Fruit fly (Drosophila melanogaster): ENCODE measurements around the gene CG5646.
A peak's percentile ranks its signal among the peaks of the same experiment; 100 is the strongest.

Gene CG5646

dm6 chr3R:27553921-27554320 is 7.2 kb downstream of the CG5646 start (continued):
- no peak for TF ChIP-seq sd (tag; optimal IDR thresholded peaks at IDR 0.05)
- TF ChIP-seq zfh2 (GFP tag; optimal IDR thresholded peaks at IDR 0.05) = no peak
- no peak for TF ChIP-seq cg (GFP tag; optimal IDR thresholded peaks at IDR 0.05)
- no peak for TF ChIP-seq dysf (GFP tag; IDR thresholded peaks at IDR 0.05)
- TF ChIP-seq Elba2 (GFP tag; optimal IDR thresholded peaks at IDR 0.05) = no peak
- peak; percentile 54 for TF ChIP-seq CG9727 (GFP tag; optimal IDR thresholded peaks at IDR 0.05)
- no peak for TF ChIP-seq crc (GFP tag; optimal IDR thresholded peaks at IDR 0.05)
- TF ChIP-seq wor (GFP tag; IDR thresholded peaks at IDR 0.05) = no peak
- no peak for TF ChIP-seq NC2β (GFP tag; optimal IDR thresholded peaks at IDR 0.05)
- 0 out of 3 replicates have a peak, but pooled peaks have one; percentile 48 for TF ChIP-seq gce (GFP tag; IDR thresholded peaks at IDR 0.05)
- TF ChIP-seq CG10654 (GFP tag; optimal IDR thresholded peaks at IDR 0.05) = peak; percentile 20
- TF ChIP-seq CG10959 (GFP tag; IDR thresholded peaks at IDR 0.05) = peak; percentile 61
- TF ChIP-seq CG4282 (GFP tag; optimal IDR thresholded peaks at IDR 0.05) = no peak
- peak; percentile 21; the same call in 1 of the 2 replicates for TF ChIP-seq onecut (GFP tag; IDR thresholded peaks at IDR 0.05)
- TF ChIP-seq zfh1 (GFP tag; IDR thresholded peaks at IDR 0.05) = peak; percentile 68; the same call in 2 of the 3 replicates
- no peak for TF ChIP-seq E2f1 (GFP tag; IDR thresholded peaks at IDR 0.05)
- TF ChIP-seq CG4360 (GFP tag; IDR thresholded peaks at IDR 0.05) = no peak
- no peak; the same call in 1 of the 2 replicates for TF ChIP-seq Atf6 (GFP tag; IDR thresholded peaks at IDR 0.05)
- TF ChIP-seq Hr51 (GFP tag; optimal IDR thresholded peaks at IDR 0.05) = peak in 1 of 2 experiments; percentile 77
- TF ChIP-seq CG2712 (tag; optimal IDR thresholded peaks at IDR 0.05) = peak; percentile 69
- no peak for TF ChIP-seq Jarid2 (GFP tag; optimal IDR thresholded peaks at IDR 0.05)
- no peak for TF ChIP-seq CG1233 (GFP tag; optimal IDR thresholded peaks at IDR 0.05)
- no peak for TF ChIP-seq Atf-2 (GFP tag; optimal IDR thresholded peaks at IDR 0.05)
- no peak for TF ChIP-seq rib (GFP tag; IDR thresholded peaks at IDR 0.05)
- peak; percentile 17 to 44 for TF ChIP-seq chif (GFP tag; optimal IDR thresholded peaks at IDR 0.05)
- TF ChIP-seq run (tag; optimal IDR thresholded peaks at IDR 0.05) = no peak
- no peak for TF ChIP-seq vfl (GFP tag; optimal IDR thresholded peaks at IDR 0.05)
- no peak for TF ChIP-seq CG12744 (GFP tag; optimal IDR thresholded peaks at IDR 0.05)
- no peak for TF ChIP-seq kni (GFP tag; optimal IDR thresholded peaks at IDR 0.05)
- no peak for TF ChIP-seq slp2 (GFP tag; optimal IDR thresholded peaks at IDR 0.05)
- TF ChIP-seq tap (tag; optimal IDR thresholded peaks at IDR 0.05) = peak; percentile 39
- TF ChIP-seq phol (tag; optimal IDR thresholded peaks at IDR 0.05) = peak; percentile 66
- TF ChIP-seq scrt (GFP tag; optimal IDR thresholded peaks at IDR 0.05) = no peak
- no peak for TF ChIP-seq CG14050 (GFP tag; IDR thresholded peaks at IDR 0.05)
- TF ChIP-seq jing (GFP tag; optimal IDR thresholded peaks at IDR 0.05) = peak; percentile 18
- TF ChIP-seq Dll (GFP tag; IDR thresholded peaks at IDR 0.05; ENCODE audit: partially characterized antibody) = no peak
- no peak for TF ChIP-seq prd (optimal IDR thresholded peaks at IDR 0.05)
- peak; percentile 75 for TF ChIP-seq prd (GFP tag; IDR thresholded peaks at IDR 0.05)
- no peak for TF ChIP-seq inv (GFP tag; IDR thresholded peaks at IDR 0.05; ENCODE audit: partially characterized antibody)
- TF ChIP-seq CG34224 (GFP tag; IDR thresholded peaks at IDR 0.05; ENCODE audit: partially characterized antibody) = no peak
- TF ChIP-seq CG10462 (GFP tag; optimal IDR thresholded peaks at IDR 0.05) = no peak
- TF ChIP-seq CG13775 (GFP tag; optimal IDR thresholded peaks at IDR 0.05) = peak; percentile 28
- TF ChIP-seq dmrt11E (tag; optimal IDR thresholded peaks at IDR 0.05) = peak; percentile 49
- no peak for TF ChIP-seq Hmx (GFP tag; optimal IDR thresholded peaks at IDR 0.05)
- TF ChIP-seq CG12942 (GFP tag; optimal IDR thresholded peaks at IDR 0.05) = peak; percentile 16
- TF ChIP-seq CG4404 (GFP tag; IDR thresholded peaks at IDR 0.05) = peak; percentile 45; the same call in 1 of the 2 replicates
- peak; percentile 50 for TF ChIP-seq grau (tag; optimal IDR thresholded peaks at IDR 0.05)
- peak; percentile 25 for TF ChIP-seq pum (GFP tag; optimal IDR thresholded peaks at IDR 0.05)

All from whole organism, embryonic.